Worm (Caenorhabditis elegans): ENCODE results near the gene K05G3.1.

- no peak for TF ChIP-seq klf-2 (GFP tag; conservative IDR thresholded peaks at IDR 0.05)
- no peak for TF ChIP-seq med-1 (GFP tag; optimal IDR thresholded peaks at IDR 0.05; ENCODE audit: insufficient read depth)
- no peak for TF ChIP-seq flt-1 (GFP tag; IDR thresholded peaks at IDR 0.05)
- no peak for TF ChIP-seq ztf-23 (GFP tag; IDR thresholded peaks at IDR 0.05)
- TF ChIP-seq cog-1 (tag; optimal IDR thresholded peaks at IDR 0.05): no peak
- TF ChIP-seq ref-1 (GFP tag; conservative IDR thresholded peaks at IDR 0.05): no peak
These were observed 34.1 kb downstream of the K05G3.1 start for ce11 chrX:16535192-16535591.
